Worm (Caenorhabditis elegans): Measurements from ENCODE around the gene F13A7.12.

ce11 chrV:16417014-16417413 lies 21.2 kb downstream of the F13A7.12 start, which contains the start of gene str-55:
- no peak for TF ChIP-seq Y95B8A.8 (GFP tag; IDR thresholded peaks at IDR 0.05)
- no peak for TF ChIP-seq repo-1 (tag; optimal IDR thresholded peaks at IDR 0.05)
- TF ChIP-seq bed-2 (GFP tag; IDR thresholded peaks at IDR 0.05), result no peak
- TF ChIP-seq B0035.1 (tag; optimal IDR thresholded peaks at IDR 0.05), result no peak
- TF ChIP-seq madf-6 (GFP tag; IDR thresholded peaks at IDR 0.05), result no peak
- TF ChIP-seq unc-62 (GFP tag; optimal IDR thresholded peaks at IDR 0.05), result no peak
- no peak for TF ChIP-seq tlf-1 (GFP tag; optimal IDR thresholded peaks at IDR 0.05)
- TF ChIP-seq snpc-4 (GFP tag; optimal IDR thresholded peaks at IDR 0.05), result no peak
- no peak for TF ChIP-seq snpc-4 (tag; optimal IDR thresholded peaks at IDR 0.05)
- no peak for TF ChIP-seq madf-3 (GFP tag; IDR thresholded peaks at IDR 0.05)
- no peak for TF ChIP-seq nhr-90 (tag; optimal IDR thresholded peaks at IDR 0.05)
- no peak for TF ChIP-seq ztf-25 (GFP tag; IDR thresholded peaks at IDR 0.05)
- no peak for TF ChIP-seq K11D2.4 (GFP tag; IDR thresholded peaks at IDR 0.05)
- no peak for TF ChIP-seq ztf-28 (GFP tag; IDR thresholded peaks at IDR 0.05)
- no peak for TF ChIP-seq lsy-27 (tag; optimal IDR thresholded peaks at IDR 0.05; ENCODE audit: borderline replicate concordance, insufficient read depth)

Data from whole organism, young adult.